Worm (Caenorhabditis elegans) whole organism, early embryonic: Measurements from ENCODE around the gene W08G11.5.

Source experiments
- B0310.2 ChIP-seq: sonication (generic microtip); optimal IDR thresholded peaks from 2 replicates; lab custom pipeline; 2016; ENCODE audit warnings: mild to moderate bottlenecking, missing genetic modification characterization, missing compliant biosample characterization
- F13C5.2 ChIP-seq: sonication (generic microtip); optimal IDR thresholded peaks from 2 replicates; lab custom pipeline; 2017; ENCODE audit warnings: mild to moderate bottlenecking, missing genetic modification characterization, inconsistent platforms, missing compliant biosample characterization
- aly-1 ChIP-seq: sonication (generic microtip); optimal IDR thresholded peaks from 2 replicates; lab custom pipeline; 2016; ENCODE audit warnings: missing genetic modification characterization, missing compliant biosample characterization
- ama-1 ChIP-seq: fragments of 150-350 bp; optimal IDR thresholded peaks from 2 replicates; lab custom pipeline; 2014
- ceh-13 ChIP-seq: fragments of 200-800 bp; sonication (Bioruptor generic); optimal IDR thresholded peaks from 2 replicates; lab custom pipeline; 2018; ENCODE audit warnings: mild to moderate bottlenecking, missing genetic modification characterization, missing compliant biosample characterization
- ceh-36 ChIP-seq: sonication (generic microtip); optimal IDR thresholded peaks from 2 replicates; lab custom pipeline; 2016; ENCODE audit warnings: missing genetic modification characterization, inconsistent platforms, missing compliant biosample characterization
- ets-7 ChIP-seq: sonication (generic microtip); optimal IDR thresholded peaks from 2 replicates; lab custom pipeline; 2016; ENCODE audit warnings: missing genotype, missing genetic modification characterization, missing compliant biosample characterization
- flt-1 ChIP-seq: fragments of 200-800 bp; sonication (Bioruptor generic); IDR thresholded peaks from 2 replicates; pipeline ENCODE4 v1.3.6; 2022; ENCODE audit warnings: missing genetic modification characterization, missing compliant biosample characterization
- hmbx-1 ChIP-seq: sonication (generic microtip); optimal IDR thresholded peaks from 2 replicates; lab custom pipeline; 2016; ENCODE audit warnings: mild to moderate bottlenecking, missing genetic modification characterization, missing compliant biosample characterization
- hmg-4 ChIP-seq: fragments of 200-800 bp; sonication (Bioruptor generic); optimal IDR thresholded peaks from 2 replicates; lab custom pipeline; 2018; ENCODE audit warnings: mild to moderate bottlenecking, missing genetic modification characterization, missing compliant biosample characterization
- hnd-1 ChIP-seq: sonication (generic microtip); optimal IDR thresholded peaks from 2 replicates; lab custom pipeline; 2016; ENCODE audit warnings: missing genetic modification characterization, missing compliant biosample characterization
- pes-1 ChIP-seq: fragments of 200-800 bp; sonication (Bioruptor generic); IDR thresholded peaks from 2 replicates; pipeline ENCODE4 v1.3.6; 2022; ENCODE audit warnings: missing genetic modification reagents, missing genetic modification characterization, missing compliant biosample characterization
- scrt-1 ChIP-seq: fragments of 200-800 bp; sonication (Bioruptor generic); IDR thresholded peaks from 2 replicates; pipeline ENCODE4 v1.3.6; 2022; ENCODE audit warnings: missing genetic modification characterization, missing compliant biosample characterization
- sea-1 ChIP-seq: fragments of 200-800 bp; sonication (Bioruptor generic); conservative IDR thresholded peaks from 2 replicates; pipeline ENCODE4 v1.3.6; 2022; ENCODE audit warnings: missing genetic modification characterization, missing compliant biosample characterization
- tbx-11 ChIP-seq: fragments of 200-800 bp; sonication (Bioruptor generic); IDR thresholded peaks from 2 replicates; pipeline ENCODE4 v1.3.6; 2022; ENCODE audit warnings: missing genetic modification characterization, missing compliant biosample characterization
- tbx-37 ChIP-seq: fragments of 200-800 bp; sonication (Bioruptor generic); conservative IDR thresholded peaks from 2 replicates; pipeline ENCODE4 v1.3.6; 2022; ENCODE audit warnings: missing genetic modification reagents, missing genetic modification characterization, missing compliant biosample characterization
- tra-4 ChIP-seq: sonication (generic microtip); optimal IDR thresholded peaks from 2 replicates; lab custom pipeline; 2017; ENCODE audit warnings: missing genetic modification characterization, missing compliant biosample characterization

Gene W08G11.5

DNA sequence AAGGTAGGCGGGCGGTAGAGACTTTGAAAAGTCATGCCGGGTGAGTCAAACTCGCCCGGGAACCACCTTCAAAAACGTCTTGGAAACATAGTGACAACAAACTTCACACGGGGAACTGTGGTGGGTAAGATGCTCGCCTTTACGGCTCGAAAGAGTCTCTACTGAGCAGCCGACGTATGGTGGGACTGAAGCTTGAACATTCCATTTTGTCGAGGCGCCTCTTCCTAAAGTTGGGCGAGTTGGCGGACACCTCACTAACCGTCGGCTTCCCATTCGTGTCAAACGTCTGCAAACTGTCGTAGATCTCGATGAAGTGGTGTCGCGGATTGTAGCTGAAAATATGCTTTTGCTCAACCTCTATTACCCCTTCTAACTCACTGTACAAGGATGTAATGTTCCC lies 36.6 kb upstream of the W08G11.5 start:
- TF ChIP-seq scrt-1 (GFP tag; lab: Robert Waterston, UW) (no peak), ceh-13 (GFP tag; lab: Kevin White, UChicago) (no peak), tbx-11 (GFP tag; lab: Robert Waterston, UW) (no peak), tbx-37 (GFP tag; lab: Robert Waterston, UW) (no peak), hmg-4 (GFP tag; lab: Kevin White, UChicago) (no peak), ets-7 (no peak), aly-1 (no peak), sea-1 (GFP tag; lab: Robert Waterston, UW) (no peak), ceh-36 (tag; lab: Kevin White, UChicago) (no peak), hmbx-1 (tag; lab: Kevin White, UChicago) (no peak)

DNA sequence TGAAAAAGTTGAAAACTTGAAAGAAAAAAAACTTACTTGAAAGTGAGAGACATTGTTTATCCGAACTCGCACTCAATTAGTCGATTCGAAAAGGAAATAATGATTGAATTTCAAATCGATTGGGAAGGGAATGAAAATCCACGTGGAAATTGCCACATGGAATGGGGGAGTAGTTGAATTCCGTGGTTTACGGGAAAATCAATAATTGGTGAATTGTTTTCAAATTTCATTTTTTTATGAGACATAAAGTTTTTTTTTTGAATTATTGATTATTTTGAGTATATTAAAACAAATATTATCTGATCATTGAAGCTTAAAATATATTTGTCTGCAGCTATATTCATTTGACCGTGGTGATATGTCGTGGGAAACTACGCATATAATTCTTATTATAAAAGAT lies 31.5 kb upstream of the W08G11.5 start, which contains the start of gene F13A7.1:
F13A7.1 (minus strand) TSS at position 101 of the 400 bp plus-strand sequence.
- TF ChIP-seq tra-4 (tag; lab: Kevin White, UChicago) (no peak), tbx-11 (GFP tag; lab: Robert Waterston, UW) (no peak), hmg-4 (GFP tag; lab: Kevin White, UChicago) (no peak), scrt-1 (GFP tag; lab: Robert Waterston, UW) (no peak), F13C5.2 (tag; lab: Kevin White, UChicago) (no peak), ceh-13 (GFP tag; lab: Kevin White, UChicago) (no peak), pes-1 (GFP tag; lab: Robert Waterston, UW) (no peak), B0310.2 (no peak), hnd-1 (tag; lab: Kevin White, UChicago) (no peak), ets-7 (no peak), ama-1 (lab: Kevin White, UChicago) (no peak), sea-1 (GFP tag; lab: Robert Waterston, UW) (no peak), aly-1 (no peak), flt-1 (GFP tag; lab: Robert Waterston, UW) (no peak)

- no peak for TF ChIP-seq ets-7
- no peak for TF ChIP-seq tbx-37 (GFP tag; lab: Robert Waterston, UW)
- no peak for TF ChIP-seq hnd-1 (tag; lab: Kevin White, UChicago)
- no peak for TF ChIP-seq hmbx-1 (tag; lab: Kevin White, UChicago)
- no peak for TF ChIP-seq ceh-13 (GFP tag; lab: Kevin White, UChicago)
These were observed 30.9 kb upstream of the W08G11.5 start for ce11 chrV:16377188-16377587.

- TF ChIP-seq pes-1 (GFP tag; lab: Robert Waterston, UW) = no peak
- no peak for TF ChIP-seq tbx-11 (GFP tag; lab: Robert Waterston, UW)
- TF ChIP-seq flt-1 (GFP tag; lab: Robert Waterston, UW) = no peak
- no peak for TF ChIP-seq ets-7
- no peak for TF ChIP-seq sea-1 (GFP tag; lab: Robert Waterston, UW)
- TF ChIP-seq ceh-36 (tag; lab: Kevin White, UChicago) = no peak
- no peak for TF ChIP-seq aly-1
- TF ChIP-seq hmg-4 (GFP tag; lab: Kevin White, UChicago) = no peak
- TF ChIP-seq B0310.2 = no peak
- no peak for TF ChIP-seq hnd-1 (tag; lab: Kevin White, UChicago)
- no peak for TF ChIP-seq ama-1 (lab: Kevin White, UChicago)
- TF ChIP-seq F13C5.2 (tag; lab: Kevin White, UChicago) = no peak
- TF ChIP-seq scrt-1 (GFP tag; lab: Robert Waterston, UW) = no peak
- no peak for TF ChIP-seq ceh-13 (GFP tag; lab: Kevin White, UChicago)
- TF ChIP-seq tbx-37 (GFP tag; lab: Robert Waterston, UW) = no peak
These were observed 30.2 kb upstream of the W08G11.5 start for ce11 chrV:16376430-16376948.

ce11 chrV:16374676-16375075 lies 28.4 kb upstream of the W08G11.5 start, which contains the start of gene srv-34:
TSS of gene srv-34 (minus strand) at chrV:16374776.
- TF ChIP-seq pes-1 (GFP tag; lab: Robert Waterston, UW) = no peak

DNA sequence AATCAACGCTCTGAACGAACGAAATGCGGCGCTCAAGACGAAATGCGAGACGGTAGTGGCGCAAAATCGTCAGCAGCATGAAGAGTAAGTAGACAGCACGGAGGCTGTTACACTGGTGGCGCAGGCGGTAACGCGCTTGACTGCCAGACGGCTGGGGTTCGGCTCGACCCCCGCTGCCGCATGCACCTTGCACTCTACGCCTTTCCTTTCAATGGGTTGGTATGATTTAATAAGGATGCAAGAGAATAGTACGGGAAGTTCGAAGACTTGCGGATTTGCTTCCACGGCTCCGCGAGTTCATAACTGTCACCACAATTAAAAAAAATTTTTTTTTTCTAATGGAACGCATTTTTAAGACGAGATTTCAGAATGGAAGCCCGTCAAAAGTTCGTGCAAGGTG lies 23.7 kb upstream of the W08G11.5 start:
- TF ChIP-seq ceh-13 (GFP tag; lab: Kevin White, UChicago) = peak; percentile 43
- TF ChIP-seq hmg-4 (GFP tag; lab: Kevin White, UChicago) = peak; percentile 75
- peak; percentile 70 for TF ChIP-seq tbx-11 (GFP tag; lab: Robert Waterston, UW)
- peak; percentile 57 for TF ChIP-seq B0310.2
- TF ChIP-seq F13C5.2 (tag; lab: Kevin White, UChicago) = peak; percentile 76
- TF ChIP-seq tbx-37 (GFP tag; lab: Robert Waterston, UW) = peak; percentile 52; the same call in 1 of the 2 replicates
- peak; percentile 75 for TF ChIP-seq sea-1 (GFP tag; lab: Robert Waterston, UW)
- TF ChIP-seq hnd-1 (tag; lab: Kevin White, UChicago) = peak; percentile 50
- peak; percentile 61 for TF ChIP-seq tra-4 (tag; lab: Kevin White, UChicago)
- no peak for TF ChIP-seq ama-1 (lab: Kevin White, UChicago)
- TF ChIP-seq pes-1 (GFP tag; lab: Robert Waterston, UW) = peak; percentile 84
- TF ChIP-seq ets-7 = peak; percentile 39
- peak; percentile 90 for TF ChIP-seq scrt-1 (GFP tag; lab: Robert Waterston, UW)
- TF ChIP-seq flt-1 (GFP tag; lab: Robert Waterston, UW) = peak; percentile 78
- TF ChIP-seq aly-1 = peak; percentile 89
- TF ChIP-seq hmbx-1 (tag; lab: Kevin White, UChicago) = no peak
- peak; percentile 76 for TF ChIP-seq ceh-36 (tag; lab: Kevin White, UChicago)

ce11 chrV:16368143-16368542 lies 21.8 kb upstream of the W08G11.5 start:
- TF ChIP-seq F13C5.2 (tag; lab: Kevin White, UChicago) = no peak

DNA sequence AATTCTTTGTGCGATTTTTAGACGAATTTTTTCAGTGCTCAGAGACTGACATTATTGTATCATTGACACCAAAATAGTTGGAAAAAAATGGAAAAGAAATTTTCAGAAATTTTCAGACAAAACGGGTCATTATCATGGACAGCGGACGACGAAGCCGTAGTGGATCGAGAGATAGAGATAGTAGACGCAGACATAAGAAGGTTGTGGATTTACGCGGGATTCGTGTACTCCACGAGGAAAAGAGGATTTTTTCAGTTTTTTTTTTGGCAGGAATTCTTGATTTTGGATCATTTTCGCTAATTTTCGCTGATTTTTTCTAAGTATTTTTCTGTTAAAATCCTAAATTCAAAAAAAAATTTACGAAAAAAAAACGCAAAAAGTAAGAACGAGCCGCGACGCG lies 21.3 kb upstream of the W08G11.5 start, which contains the start of gene W08G11.3:
W08G11.3 (plus strand) TSS at position 107 of the 400 bp plus-strand sequence.
- TF ChIP-seq hnd-1 (tag; lab: Kevin White, UChicago) = no peak
- no peak for TF ChIP-seq flt-1 (GFP tag; lab: Robert Waterston, UW)
- no peak for TF ChIP-seq ceh-13 (GFP tag; lab: Kevin White, UChicago)
- TF ChIP-seq B0310.2 = no peak
- TF ChIP-seq ama-1 (lab: Kevin White, UChicago) = peak; percentile 56
